Fruit fly (Drosophila melanogaster): ENCODE measurements around the gene Exd2.

dm6 chr3R:11460502-11461358 is 25.2 kb upstream of the Exd2 start, which contains the start of gene PGRP-LB:
- TF ChIP-seq Crg-1 (GFP tag; optimal IDR thresholded peaks at IDR 0.05) (no peak), CG5204 (GFP tag; optimal IDR thresholded peaks at IDR 0.05) (no peak), CG7101 (tag; optimal IDR thresholded peaks at IDR 0.05) (no peak), cnc (optimal IDR thresholded peaks at IDR 0.05) (no peak), tj (GFP tag; optimal IDR thresholded peaks at IDR 0.05) (no peak), CG33017 (tag; optimal IDR thresholded peaks at IDR 0.05) (no peak), CG1620 (GFP tag; optimal IDR thresholded peaks at IDR 0.05) (no peak)

Measured in whole organism, adult.